Fruit fly (Drosophila melanogaster) whole organism: ENCODE data around the gene Gem2.

Experiments
- CG8478 ChIP-seq: fragments of >200 bp; optimal IDR thresholded peaks from 2 replicates; lab custom pipeline; 2018; ENCODE audit warnings: inconsistent platforms
- Dll ChIP-seq: fragments of >200 bp; optimal IDR thresholded peaks from 2 replicates; lab custom pipeline; 2017
- EcR ChIP-seq, 2 experiments: fragments of >200 bp; optimal IDR thresholded peaks; 2 replicates each; lab custom pipeline; 2017; ENCODE audit warnings: missing biosample characterization in 2 of 2, missing genetic modification characterization in 2 of 2, missing genetic modification reagents in 2 of 2
- pan ChIP-seq: fragments of >200 bp; optimal IDR thresholded peaks from 2 replicates; lab custom pipeline; 2017
- psq ChIP-seq: fragments of >200 bp; optimal IDR thresholded peaks from 2 replicates; lab custom pipeline; 2017
- usp ChIP-seq: fragments of >200 bp; optimal IDR thresholded peaks from 2 replicates; lab custom pipeline; 2017; ENCODE audit warnings: missing biosample characterization, missing genetic modification characterization, mixed read lengths

Gene Gem2

DNA sequence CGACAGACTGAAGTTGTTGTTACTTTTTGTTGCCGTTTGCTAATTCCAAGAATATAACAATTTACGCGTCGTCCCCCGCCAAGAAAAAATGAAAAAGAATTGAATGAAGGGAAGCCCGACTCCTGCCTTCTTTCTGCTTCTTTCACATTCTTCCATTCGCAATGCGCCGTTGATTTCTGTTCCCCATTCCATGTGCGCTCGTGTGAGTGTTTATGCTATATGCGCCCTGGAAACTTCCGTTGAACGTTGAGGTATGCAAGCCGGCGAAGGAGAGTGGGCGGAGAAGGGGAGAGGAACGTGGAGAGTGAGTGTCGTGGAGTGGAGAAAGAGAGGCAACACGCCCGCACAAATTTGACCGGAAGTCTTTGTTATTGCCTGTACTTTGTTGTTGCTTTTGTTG lies 21.1 kb downstream of the Gem2 start:
- TF ChIP-seq pan (lab: Kevin White, UChicago) (no peak), EcR (GFP tag; optimal IDR thresholded peaks at IDR 0.05; lab: Kevin White, UChicago) (no peak), psq (lab: Kevin White, UChicago) (no peak), usp (GFP tag; lab: Kevin White, UChicago) (no peak), CG8478 (lab: Kevin White, UChicago) (no peak), Dll (lab: Kevin White, UChicago) (no peak)

DNA sequence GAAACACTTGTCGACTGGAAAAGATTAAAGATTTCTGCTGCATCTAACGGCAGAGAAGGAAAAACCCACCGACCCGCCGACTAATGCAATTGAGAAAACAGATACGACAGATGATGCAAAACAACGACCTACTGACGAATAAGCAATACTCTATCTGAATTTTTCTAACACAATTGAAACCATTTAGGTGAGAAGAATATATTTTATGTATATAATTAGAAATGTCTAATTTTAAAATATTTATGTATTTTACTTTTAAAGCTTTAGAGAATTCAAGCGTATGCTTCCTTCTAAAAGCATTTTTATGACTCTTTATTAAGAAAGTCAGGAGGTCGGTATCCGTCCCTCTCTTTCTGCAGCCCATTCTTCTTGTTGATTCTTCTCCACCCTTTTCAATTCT lies 21.7 kb downstream of the Gem2 start:
- TF ChIP-seq Dll (lab: Kevin White, UChicago): no peak
- no peak for TF ChIP-seq psq (lab: Kevin White, UChicago)
- no peak for TF ChIP-seq EcR (GFP tag; optimal IDR thresholded peaks at IDR 0.05; lab: Kevin White, UChicago)
- no peak for TF ChIP-seq CG8478 (lab: Kevin White, UChicago)
- TF ChIP-seq pan (lab: Kevin White, UChicago): no peak
- no peak for TF ChIP-seq usp (GFP tag; lab: Kevin White, UChicago)

DNA sequence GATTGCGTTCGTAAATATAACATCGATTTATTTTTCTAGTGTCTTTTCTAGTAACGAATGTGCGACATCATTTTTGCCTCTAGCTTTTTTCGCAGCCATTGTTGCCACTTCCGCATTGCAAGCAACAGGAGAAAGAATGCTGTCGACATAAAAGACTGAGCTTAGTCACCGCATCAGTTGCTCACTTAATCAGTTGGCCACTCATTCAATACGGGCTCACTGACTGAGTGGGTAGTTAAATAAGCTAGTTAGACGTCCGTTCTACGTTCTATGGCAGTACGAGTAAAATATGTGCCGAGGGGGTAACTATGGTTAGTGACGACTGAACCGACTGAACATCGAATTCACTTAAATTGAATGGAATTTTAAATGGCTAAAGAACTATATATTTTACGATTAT lies 24.2 kb downstream of the Gem2 start:
- TF ChIP-seq usp (GFP tag; lab: Kevin White, UChicago) (no peak), Dll (lab: Kevin White, UChicago) (no peak), CG8478 (lab: Kevin White, UChicago) (no peak), pan (lab: Kevin White, UChicago) (no peak)

DNA sequence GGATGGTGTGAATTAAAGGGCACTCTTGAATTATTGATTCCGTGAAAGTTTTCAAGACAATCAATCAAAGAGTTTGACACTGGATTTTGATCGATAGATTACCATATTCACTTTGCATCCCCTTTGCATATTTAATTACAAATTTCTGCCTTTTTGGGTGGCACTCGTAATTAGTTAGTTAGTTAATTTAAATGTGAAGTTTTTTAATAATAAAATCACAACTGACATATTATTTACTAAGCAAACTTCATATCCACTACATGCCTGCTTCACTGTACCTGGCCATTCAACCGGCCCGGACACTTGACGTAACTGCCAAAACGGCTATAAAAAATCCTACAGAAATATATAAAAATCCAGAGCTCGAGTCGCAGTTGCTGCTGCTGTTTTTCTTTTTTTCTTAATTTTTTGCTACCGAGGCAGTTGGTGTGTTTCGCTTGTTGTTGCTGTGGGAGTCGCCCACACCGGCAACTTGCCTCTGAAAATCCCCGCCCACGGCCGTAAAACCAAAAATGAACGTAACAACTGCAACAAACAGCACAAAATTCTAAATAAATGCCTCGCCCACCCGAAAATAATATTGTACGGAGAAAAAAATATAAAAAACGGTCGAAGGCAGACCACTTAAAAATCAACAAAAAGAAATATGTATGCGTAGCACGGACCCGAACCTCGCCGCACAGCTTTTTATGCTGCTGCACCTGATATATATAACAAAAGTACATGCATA lies 25.3 kb downstream of the Gem2 start:
- no peak for TF ChIP-seq pan (lab: Kevin White, UChicago)
- no peak for TF ChIP-seq EcR (GFP tag; optimal IDR thresholded peaks at IDR 0.05; lab: Kevin White, UChicago)
- TF ChIP-seq Dll (lab: Kevin White, UChicago): no peak

DNA sequence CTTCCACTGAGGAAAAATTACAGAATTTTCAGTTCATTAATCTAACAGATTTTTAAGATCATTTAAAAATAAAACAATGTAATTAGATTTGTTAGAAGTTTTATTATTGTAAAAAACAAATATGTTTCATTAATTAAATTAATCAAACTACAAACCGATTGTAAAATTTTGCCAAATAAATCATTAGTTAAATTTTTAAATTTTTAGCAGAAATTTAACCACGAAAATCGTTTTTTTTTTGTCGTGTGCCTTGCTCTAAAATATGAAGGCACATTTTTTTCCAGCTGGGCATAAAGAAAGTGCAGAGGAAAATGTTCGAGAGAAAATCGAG lies 26.3 kb downstream of the Gem2 start:
- TF ChIP-seq EcR (GFP tag; optimal IDR thresholded peaks at IDR 0.05; lab: Kevin White, UChicago) (no peak), psq (lab: Kevin White, UChicago) (no peak), CG8478 (lab: Kevin White, UChicago) (no peak), pan (lab: Kevin White, UChicago) (no peak), usp (GFP tag; lab: Kevin White, UChicago) (no peak), Dll (lab: Kevin White, UChicago) (no peak)

DNA sequence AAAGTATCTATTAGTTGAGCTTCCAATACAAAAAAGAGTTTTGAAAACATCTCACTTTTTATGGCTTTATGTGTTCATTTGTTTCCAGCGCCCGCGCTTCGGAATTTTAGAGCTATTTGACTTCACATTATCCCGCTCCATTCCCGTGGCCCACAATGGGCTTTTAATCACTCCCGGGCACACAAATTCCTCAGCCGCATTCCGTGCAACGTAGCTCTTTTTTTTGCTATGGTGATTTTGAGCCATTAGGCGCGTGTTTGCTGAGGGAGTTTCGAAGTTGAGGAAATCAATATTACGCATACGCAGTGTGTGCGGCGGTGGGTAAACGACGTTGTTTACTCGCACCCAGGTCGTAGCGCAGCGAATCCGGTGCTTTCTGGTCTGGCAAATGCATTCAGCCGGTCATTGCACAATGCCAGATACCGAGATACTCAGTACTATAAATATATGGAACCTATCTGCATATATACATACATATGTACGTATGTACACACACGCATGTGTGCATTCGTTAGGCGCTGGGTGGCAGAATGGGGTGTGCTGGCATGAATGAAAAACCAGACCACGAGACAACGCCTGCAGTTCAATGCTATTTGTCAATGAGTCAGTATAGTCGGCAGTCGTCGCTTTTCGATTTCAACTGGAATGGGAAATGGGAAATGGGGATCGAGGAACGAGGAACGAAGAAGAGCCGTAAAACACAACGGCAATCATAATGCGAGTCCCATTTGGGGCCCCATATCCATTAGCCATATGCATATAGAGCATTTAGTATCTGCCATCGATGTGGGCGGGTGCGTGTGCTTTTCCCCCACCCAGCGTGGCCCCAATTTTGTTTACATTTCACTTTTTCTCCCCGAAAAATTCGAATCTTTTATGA lies 26.9 kb downstream of the Gem2 start:
- TF ChIP-seq usp (GFP tag; lab: Kevin White, UChicago): no peak
- TF ChIP-seq EcR (GFP tag; optimal IDR thresholded peaks at IDR 0.05; lab: Kevin White, UChicago): no peak
- TF ChIP-seq psq (lab: Kevin White, UChicago): no peak
- TF ChIP-seq CG8478 (lab: Kevin White, UChicago): no peak
- TF ChIP-seq Dll (lab: Kevin White, UChicago): no peak
- no peak for TF ChIP-seq pan (lab: Kevin White, UChicago)

DNA sequence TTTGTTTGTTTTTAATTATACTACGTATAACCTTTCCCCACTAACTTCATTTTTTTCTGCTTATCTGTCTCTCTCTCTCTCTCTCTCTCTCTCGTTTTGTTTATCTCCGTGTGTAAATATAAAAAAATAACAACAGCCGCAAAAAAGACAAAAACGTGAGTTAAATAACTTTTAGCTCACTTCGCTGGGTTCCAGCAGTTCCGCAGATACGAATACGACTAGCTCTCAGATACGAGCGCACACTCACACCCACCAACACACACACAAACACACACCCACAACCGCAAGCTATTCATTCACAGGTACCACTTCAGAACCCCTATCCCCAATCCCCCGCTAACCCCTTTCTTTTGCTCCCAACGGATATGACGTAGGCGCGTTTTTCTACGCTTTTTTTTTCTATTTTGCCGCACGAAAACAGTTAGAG lies 28.0 kb downstream of the Gem2 start:
- TF ChIP-seq Dll (lab: Kevin White, UChicago) (no peak), pan (lab: Kevin White, UChicago) (no peak), EcR (GFP tag; optimal IDR thresholded peaks at IDR 0.05; lab: Kevin White, UChicago) (no peak), CG8478 (lab: Kevin White, UChicago) (no peak), usp (GFP tag; lab: Kevin White, UChicago) (no peak), psq (lab: Kevin White, UChicago) (no peak)

DNA sequence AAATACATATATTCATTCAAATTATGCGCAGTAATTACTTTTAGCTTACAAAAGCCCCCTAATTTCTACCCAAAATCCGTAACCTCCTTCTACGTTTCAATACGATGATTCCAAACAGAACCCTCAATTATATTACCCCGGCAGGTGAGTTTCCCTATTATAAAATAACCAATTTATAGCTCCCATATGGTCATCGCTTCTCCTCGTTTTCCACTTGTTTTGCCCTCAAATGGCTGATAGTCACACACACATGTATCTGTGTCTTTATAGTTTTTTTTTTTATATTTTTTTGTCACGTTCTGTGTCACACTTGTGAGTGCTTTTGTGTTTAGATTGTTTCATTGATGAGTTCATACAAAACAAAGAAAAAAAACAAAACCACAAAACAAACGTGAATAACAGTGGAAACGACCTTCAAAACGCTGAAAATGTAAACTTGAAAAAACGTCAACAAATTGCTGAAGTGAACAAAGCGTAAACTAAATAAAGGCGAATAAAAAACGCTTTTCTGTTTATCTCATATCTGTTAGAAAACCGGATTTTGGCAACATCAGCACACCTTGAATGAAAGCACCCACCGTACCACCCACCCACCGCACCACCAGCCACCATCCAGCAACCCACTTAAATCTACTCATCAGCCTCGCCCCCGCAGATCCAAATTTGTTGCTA lies 28.9 kb downstream of the Gem2 start:
- TF ChIP-seq Dll (lab: Kevin White, UChicago): no peak
- no peak for TF ChIP-seq CG8478 (lab: Kevin White, UChicago)
- TF ChIP-seq EcR (GFP tag; optimal IDR thresholded peaks at IDR 0.05; lab: Kevin White, UChicago): no peak
- TF ChIP-seq pan (lab: Kevin White, UChicago): no peak
- no peak for TF ChIP-seq usp (GFP tag; lab: Kevin White, UChicago)
- TF ChIP-seq psq (lab: Kevin White, UChicago): no peak

DNA sequence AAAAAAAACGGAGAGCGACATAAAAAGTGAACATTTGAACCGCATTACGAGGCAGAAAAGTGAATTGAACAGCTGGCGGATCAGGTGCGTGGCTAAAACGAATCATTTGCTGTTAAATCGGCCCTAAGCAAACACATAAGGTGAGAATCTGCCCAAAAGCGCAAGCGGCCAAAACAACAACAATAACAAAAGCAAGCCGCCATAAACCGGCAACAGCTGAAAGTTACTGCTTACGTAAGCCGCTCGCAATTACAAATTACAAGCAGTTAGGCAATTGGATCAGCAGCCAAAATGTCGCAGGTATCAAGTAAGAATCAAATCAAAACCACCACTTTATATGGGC lies 36.8 kb downstream of the Gem2 start:
- TF ChIP-seq usp (GFP tag; lab: Kevin White, UChicago): no peak
- no peak for TF ChIP-seq pan (lab: Kevin White, UChicago)
- TF ChIP-seq EcR (GFP tag; optimal IDR thresholded peaks at IDR 0.05; lab: Kevin White, UChicago): no peak
- TF ChIP-seq Dll (lab: Kevin White, UChicago): no peak
- TF ChIP-seq psq (lab: Kevin White, UChicago): no peak
- TF ChIP-seq CG8478 (lab: Kevin White, UChicago): no peak

DNA sequence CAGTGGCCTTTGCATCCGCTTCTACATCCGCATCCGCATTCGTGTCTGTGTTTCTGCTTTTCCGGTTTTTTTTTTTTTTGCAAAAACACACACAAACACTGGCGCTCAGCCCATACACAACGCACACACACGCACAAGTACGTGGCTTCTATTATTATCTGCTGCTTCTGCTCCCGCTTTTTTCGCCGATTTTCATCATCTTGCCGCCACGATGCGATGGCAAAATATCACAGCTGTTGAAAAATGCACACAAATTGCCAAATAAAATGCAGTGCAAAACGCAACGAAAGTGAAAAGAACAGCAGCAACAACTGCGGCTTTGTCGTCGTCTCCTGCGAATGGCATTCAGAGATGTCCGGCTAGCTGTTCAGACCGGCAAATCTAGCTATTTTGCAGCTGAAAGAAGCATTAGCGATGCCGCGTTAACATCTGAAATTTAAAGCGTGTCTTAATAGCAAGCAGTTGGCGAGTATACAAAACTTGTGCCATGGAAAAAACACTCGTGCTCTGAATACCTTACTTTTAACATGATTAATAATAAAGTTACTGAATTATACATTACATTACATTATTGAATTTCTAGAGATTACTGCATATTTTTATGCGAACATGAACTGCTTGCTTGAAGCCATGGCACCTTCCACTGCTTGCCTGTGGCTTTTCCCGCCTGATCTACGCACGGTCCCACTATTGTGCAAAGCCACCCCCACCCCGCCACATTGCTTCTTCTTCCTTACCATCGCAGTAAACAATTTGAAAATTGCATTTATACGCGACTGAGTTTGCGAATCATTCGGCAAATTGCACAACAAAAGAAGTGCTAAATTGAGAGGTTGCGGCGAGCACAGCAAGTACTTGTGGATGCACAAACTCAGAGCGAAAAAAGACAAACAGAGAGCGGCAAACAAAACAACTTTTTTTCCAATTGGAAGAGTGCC lies 37.4 kb downstream of the Gem2 start, which contains the start of the genes Ugt316A1 and Sfxn2:
TSS of gene Ugt316A1 (minus strand) at position 345 of the 938 bp plus-strand sequence.
TSS of gene Sfxn2 (plus strand) at position 694 of the 938 bp plus-strand sequence.
- no peak for TF ChIP-seq EcR (GFP tag; optimal IDR thresholded peaks at IDR 0.05; lab: Kevin White, UChicago)
